Fruit fly (Drosophila melanogaster): ENCODE data around the gene promL.

promL gene

DNA sequence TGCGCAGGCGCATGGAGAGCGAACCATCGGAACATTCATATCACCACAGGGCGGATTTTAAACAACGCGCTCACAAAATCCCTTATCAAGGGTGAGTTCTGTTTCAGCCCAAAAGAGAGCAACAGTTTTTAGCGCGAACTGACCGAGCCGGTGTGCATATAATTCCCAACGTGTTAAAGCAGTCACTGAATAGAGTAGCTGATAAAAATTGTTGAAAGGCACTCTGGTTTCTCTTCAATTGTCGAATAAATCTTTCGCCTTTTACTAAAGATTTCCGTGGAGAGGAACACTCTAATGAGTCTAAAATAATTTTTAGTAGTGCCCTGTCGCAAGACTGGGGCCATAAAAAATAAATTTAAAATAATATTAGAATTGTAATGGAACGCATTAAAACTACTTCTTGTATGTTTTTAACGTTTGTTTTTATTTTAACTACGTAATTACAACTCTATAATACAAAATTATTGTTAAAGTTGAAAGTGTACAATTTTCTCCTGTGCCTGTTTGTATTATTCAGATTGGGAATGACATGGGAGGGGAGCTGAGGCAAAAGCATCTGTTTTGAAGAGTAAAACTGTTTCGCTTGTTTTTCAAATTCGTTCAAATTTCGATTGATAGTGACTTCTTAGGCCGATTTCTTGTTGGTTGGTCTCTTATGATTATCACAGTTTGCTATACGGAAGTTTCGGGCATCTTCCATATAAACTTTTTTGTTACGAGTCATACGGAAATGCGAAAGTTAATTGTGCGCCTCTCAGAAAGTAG lies 36.8 kb downstream of the promL start (continued):
- TF ChIP-seq TFAM (GFP tag; optimal IDR thresholded peaks at IDR 0.05) (no peak), HLHmδ (GFP tag; optimal IDR thresholded peaks at IDR 0.05) (no peak), crol (GFP tag; IDR thresholded peaks at IDR 0.05) (0 out of 2 replicates have a peak, but pooled peaks have one; percentile 32), CG1792 (GFP tag; optimal IDR thresholded peaks at IDR 0.05) (peak; percentile 45), CG10274 (GFP tag; optimal IDR thresholded peaks at IDR 0.05) (no peak), Dip2 (GFP tag; IDR thresholded peaks at IDR 0.05) (no peak), dm (GFP tag; optimal IDR thresholded peaks at IDR 0.05) (no peak), Ssrp (tag; optimal IDR thresholded peaks at IDR 0.05) (peak; percentile 31), HmgD (GFP tag; optimal IDR thresholded peaks at IDR 0.05) (no peak), BEAF-32 (GFP tag; optimal IDR thresholded peaks at IDR 0.05) (no peak), usp (GFP tag; optimal IDR thresholded peaks at IDR 0.05) (no peak), CG3726 (GFP tag; IDR thresholded peaks at IDR 0.05) (no peak), abd-A (tag; optimal IDR thresholded peaks at IDR 0.05) (peak; percentile 97), YL-1 (GFP tag; optimal IDR thresholded peaks at IDR 0.05) (no peak), MESR4 (GFP tag; optimal IDR thresholded peaks at IDR 0.05) (no peak), HLH54F (GFP tag; optimal IDR thresholded peaks at IDR 0.05) (peak; percentile 36), CG31365 (tag; optimal IDR thresholded peaks at IDR 0.05) (no peak), CG12155 (GFP tag; optimal IDR thresholded peaks at IDR 0.05) (peak; percentile 11), Usf (GFP tag; optimal IDR thresholded peaks at IDR 0.05) (no peak), Opbp (GFP tag; IDR thresholded peaks at IDR 0.05; ENCODE audit: partially characterized antibody) (peak; percentile 67; the same call in 2 of the 3 replicates), BtbVII (GFP tag; optimal IDR thresholded peaks at IDR 0.05) (peak; percentile 4), Hmx (GFP tag; optimal IDR thresholded peaks at IDR 0.05) (no peak), lilli (GFP tag; optimal IDR thresholded peaks at IDR 0.05) (peak; percentile 76), Dip3 (GFP tag; optimal IDR thresholded peaks at IDR 0.05) (no peak), schlank (tag; optimal IDR thresholded peaks at IDR 0.05) (no peak), CG4360 (GFP tag; IDR thresholded peaks at IDR 0.05) (peak; percentile 45), pum (GFP tag; optimal IDR thresholded peaks at IDR 0.05) (no peak), scrt (GFP tag; optimal IDR thresholded peaks at IDR 0.05) (peak; percentile 76), Hr39 (optimal IDR thresholded peaks at IDR 0.05) (no peak), phol (tag; optimal IDR thresholded peaks at IDR 0.05) (peak; percentile 23), wdn (GFP tag; IDR thresholded peaks at IDR 0.05) (no peak), CTCF (GFP tag; optimal IDR thresholded peaks at IDR 0.05) (peak; percentile 21), Dad (GFP tag; optimal IDR thresholded peaks at IDR 0.05) (peak; percentile 32), CG4617 (GFP tag; optimal IDR thresholded peaks at IDR 0.05; ENCODE audit: borderline replicate concordance) (no peak), CG4707 (GFP tag; optimal IDR thresholded peaks at IDR 0.05) (no peak), mld (GFP tag; IDR thresholded peaks at IDR 0.05; ENCODE audit: partially characterized antibody) (peak; percentile 59; the same call in 1 of the 3 replicates), dmrt11E (tag; optimal IDR thresholded peaks at IDR 0.05) (peak; percentile 32), zfh2 (GFP tag; optimal IDR thresholded peaks at IDR 0.05) (no peak), CG16815 (GFP tag; optimal IDR thresholded peaks at IDR 0.05) (no peak), cas (GFP tag; IDR thresholded peaks at IDR 0.05) (peak; percentile 45; the same call in 1 of the 2 replicates), CG1233 (GFP tag; optimal IDR thresholded peaks at IDR 0.05) (peak; percentile 32), CG10979 (tag; optimal IDR thresholded peaks at IDR 0.05) (peak; percentile 45), Nf-YC (tag; optimal IDR thresholded peaks at IDR 0.05) (no peak), CG15073 (GFP tag; optimal IDR thresholded peaks at IDR 0.05) (no peak), cad (GFP tag; optimal IDR thresholded peaks at IDR 0.05) (no peak), CG30020 (tag; optimal IDR thresholded peaks at IDR 0.05) (no peak), da (GFP tag; optimal IDR thresholded peaks at IDR 0.05) (no peak), crc (GFP tag; optimal IDR thresholded peaks at IDR 0.05) (no peak), exex (tag; optimal IDR thresholded peaks at IDR 0.05) (peak; percentile 53), Stat92E (GFP tag; optimal IDR thresholded peaks at IDR 0.05) (peak in 1 of 3 experiments; percentile 81)
